Worm (Caenorhabditis elegans): Measurements from ENCODE around the gene F11G11.15.
"Not testable (repeated sequence)": the region's sequence is repeated elsewhere in the genome, so short reads cannot be mapped to it uniquely, and the experiment has no call there.

F11G11.15 gene

DNA sequence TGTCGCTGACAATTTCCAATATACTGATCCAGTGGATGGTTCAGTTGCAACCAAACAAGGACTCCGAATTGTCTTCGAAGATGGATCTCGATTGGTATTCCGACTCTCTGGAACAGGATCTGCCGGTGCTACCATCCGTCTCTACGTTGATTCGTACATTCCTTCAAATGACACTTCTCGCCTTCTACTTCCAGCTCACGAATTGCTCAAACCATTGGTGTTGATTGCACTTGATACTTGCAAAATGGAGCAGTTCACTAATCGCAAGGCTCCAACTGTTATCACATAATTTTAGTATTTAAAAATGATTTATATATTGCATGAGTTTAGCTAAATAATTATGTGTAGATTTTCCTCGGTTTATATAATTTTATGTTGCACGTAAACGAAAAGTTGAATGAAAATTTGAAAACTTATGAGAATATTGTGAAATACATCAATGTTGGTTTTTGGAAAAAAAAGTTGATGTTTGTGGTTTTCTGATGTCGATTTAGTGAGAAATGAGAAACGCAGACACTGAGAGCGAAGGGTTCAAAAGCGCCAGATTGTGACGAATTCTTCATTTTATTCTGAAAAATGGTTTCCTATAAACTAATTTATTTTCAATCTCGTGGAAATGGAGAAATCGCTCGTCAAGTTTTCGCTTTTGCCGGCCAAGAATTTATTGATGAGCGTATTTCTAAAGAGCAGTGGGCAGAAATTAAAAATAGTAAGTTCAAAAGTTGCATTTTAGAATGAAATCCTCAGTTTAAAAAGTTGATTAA, 16.5 kb downstream of the F11G11.15 start, which contains the start of gene gst-9:
Gene gst-9 (plus strand): TSS at position 574 of the 764 bp plus-strand sequence.
- TF ChIP-seq unc-62 (GFP tag; optimal IDR thresholded peaks at IDR 0.05): no peak

DNA sequence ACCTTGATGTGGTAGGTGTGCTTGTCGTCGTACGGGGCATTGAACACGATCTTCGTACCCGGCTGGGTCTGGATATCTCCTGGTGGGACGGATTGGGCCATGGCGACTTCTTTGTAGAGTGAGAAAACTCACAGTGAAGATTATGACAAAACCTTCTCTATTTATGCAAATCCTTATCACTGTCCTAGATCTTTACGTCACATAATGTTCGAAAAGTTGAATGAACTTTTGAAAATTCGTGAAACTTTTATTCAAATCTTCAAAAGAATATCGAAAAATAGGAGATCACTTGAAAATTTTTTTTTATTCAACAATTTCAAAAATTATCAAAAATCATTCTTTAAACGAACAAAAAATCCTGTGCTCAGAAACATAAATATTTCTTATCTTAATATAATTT, 17.9 kb downstream of the F11G11.15 start, which contains the start of gene msp-33:
Gene msp-33 (minus strand): TSS at position 101 of the 400 bp plus-strand sequence.
- no peak for TF ChIP-seq unc-62 (GFP tag; optimal IDR thresholded peaks at IDR 0.05)

DNA sequence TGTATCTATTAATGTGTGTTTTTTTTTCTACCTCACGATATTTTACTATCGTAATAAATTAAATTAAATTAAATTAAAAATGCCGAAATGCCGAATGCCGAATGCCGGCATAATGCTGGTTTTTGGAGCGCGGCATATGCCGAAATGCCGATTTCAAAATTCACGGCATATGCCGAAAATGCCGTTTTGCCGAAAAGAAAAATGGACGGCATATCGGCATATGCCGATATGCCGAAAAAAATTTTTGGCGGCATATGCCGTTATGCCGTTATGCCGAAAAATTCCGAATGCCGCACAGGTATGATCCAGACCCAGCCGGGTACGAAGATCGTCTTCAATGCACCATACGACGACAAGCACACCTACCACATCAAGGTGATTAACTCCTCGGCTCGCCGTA, 23.9 kb downstream of the F11G11.15 start, which contains the start of gene msp-32:
Gene msp-32 (plus strand): TSS at position 301 of the 400 bp plus-strand sequence.
- not testable (repeated sequence) for TF ChIP-seq unc-62 (GFP tag; optimal IDR thresholded peaks at IDR 0.05)

DNA sequence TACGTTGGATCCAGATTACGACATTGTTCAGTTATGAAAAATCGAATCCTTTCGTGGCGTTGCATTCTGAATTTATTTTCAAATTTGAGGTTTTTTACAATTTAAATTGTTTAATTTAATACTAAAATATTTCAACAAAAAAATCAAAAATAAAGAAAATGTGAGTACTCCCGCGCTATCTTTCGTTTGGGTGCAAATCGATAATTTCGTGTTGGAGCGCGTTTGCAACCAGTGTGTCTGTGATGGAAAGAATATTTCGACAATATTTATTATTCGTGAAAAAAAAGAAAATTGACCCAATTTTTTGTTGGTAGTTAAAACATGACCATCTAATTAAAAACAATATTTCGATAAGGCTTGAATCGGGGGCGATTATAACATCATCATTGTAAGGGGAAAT, 27.4 kb downstream of the F11G11.15 start, which contains the start of gene R05F9.9:
Gene R05F9.9 (minus strand): TSS at position 66 of the 400 bp plus-strand sequence.
- TF ChIP-seq unc-62 (GFP tag; optimal IDR thresholded peaks at IDR 0.05): no peak

DNA sequence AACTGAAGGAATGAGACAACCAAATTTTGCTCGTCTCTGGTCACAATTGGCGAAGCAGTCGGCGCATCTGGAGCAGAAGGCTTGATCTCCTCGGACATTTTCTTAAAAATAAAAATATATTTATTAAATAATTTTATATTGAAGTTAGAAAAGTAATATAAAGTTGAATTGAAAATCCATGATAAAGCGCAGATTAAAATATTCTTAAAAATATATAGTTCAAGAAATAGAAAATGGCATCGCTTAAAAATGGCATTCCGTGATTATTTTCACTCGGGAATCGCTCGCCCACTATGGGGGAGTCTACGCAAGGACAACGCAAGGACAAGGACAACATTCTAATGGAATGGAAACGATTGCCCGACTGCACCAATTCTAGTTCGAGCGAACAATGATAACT, 29.1 kb downstream of the F11G11.15 start, which contains the start of gene sgt-1:
Gene sgt-1 (minus strand): TSS at position 101 of the 400 bp plus-strand sequence.
- not testable (repeated sequence) for TF ChIP-seq unc-62 (GFP tag; optimal IDR thresholded peaks at IDR 0.05)

DNA sequence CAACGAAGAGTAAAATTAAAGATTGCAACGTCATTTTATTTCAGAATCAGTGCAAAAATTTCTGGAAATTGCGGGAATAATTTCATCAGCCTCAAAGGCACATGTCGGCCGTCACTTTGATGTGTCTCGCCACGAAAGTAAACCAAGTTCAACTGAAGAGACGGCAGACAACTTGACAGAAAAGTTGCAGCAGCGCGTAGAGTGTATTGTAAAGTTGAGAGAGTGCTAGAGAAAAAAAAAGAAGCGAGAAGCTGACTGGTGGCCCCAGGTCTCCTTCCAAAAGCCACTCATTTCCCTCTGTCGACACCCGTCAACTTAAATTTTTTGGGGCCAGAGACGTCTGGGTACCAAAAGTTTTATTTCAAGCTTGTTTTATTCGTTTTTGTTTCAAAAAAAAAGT, 29.6 kb downstream of the F11G11.15 start:
- no peak for TF ChIP-seq unc-62 (GFP tag; optimal IDR thresholded peaks at IDR 0.05)

DNA sequence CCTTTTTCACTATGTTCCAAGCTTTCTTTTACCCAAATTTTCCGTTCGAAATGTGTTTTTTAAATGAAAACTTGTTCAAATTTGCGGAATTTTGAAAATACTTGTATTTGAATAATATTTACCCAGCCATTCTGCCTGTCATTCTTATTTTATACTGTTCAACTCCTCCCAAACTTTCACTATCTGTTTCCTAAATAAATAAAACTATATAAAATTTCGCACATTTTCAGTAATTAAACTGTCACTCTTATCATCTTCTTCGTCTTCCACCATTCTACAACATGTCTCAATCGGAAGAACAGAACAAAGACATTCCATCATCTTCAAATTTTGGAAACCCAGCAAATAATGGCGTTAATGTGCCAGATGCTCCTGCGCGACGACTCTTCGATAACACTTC, 30.1 kb downstream of the F11G11.15 start, which contains the start of gene btbd-10:
Gene btbd-10 (plus strand): TSS at position 231 of the 400 bp plus-strand sequence.
- no peak for TF ChIP-seq unc-62 (GFP tag; optimal IDR thresholded peaks at IDR 0.05)

DNA sequence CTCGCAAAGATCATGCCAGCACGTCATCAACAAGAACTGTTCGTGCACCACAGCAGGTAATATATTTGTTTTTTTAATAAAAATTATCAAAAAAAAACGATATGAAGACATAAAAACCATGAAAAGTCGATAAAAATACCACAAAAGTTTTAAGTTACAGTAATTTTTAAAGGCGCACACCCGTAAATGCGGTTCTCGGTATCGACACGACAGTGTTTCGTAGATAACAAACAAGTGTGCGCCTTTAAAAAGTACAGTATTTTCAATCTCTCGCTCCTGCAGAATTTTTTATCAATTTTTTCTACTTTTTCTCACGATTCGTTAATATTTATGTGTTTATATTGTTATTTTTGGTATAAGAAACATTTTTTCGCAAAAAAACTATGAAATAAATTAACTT, 30.7 kb downstream of the F11G11.15 start:
- no peak for TF ChIP-seq unc-62 (GFP tag; optimal IDR thresholded peaks at IDR 0.05)

DNA sequence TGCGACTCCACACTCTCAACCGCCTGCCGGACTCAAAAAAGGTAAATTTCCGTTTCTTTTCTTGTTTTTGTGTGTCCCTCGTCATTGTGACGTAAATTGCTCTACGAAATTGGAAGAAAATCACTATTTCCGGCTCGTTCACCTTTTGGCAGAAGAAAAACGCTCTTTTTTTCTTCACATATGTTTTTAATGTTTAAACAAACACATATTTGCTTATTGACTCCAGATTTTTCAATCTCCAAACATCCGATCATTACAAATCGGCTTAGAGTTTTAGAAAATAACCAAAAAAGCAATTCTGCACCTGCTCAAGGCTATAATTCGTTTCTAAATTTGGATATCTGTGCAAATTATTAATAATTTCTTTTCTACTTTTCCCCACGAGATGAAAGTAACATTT, 31.2 kb downstream of the F11G11.15 start:
- no peak for TF ChIP-seq unc-62 (GFP tag; optimal IDR thresholded peaks at IDR 0.05)

DNA sequence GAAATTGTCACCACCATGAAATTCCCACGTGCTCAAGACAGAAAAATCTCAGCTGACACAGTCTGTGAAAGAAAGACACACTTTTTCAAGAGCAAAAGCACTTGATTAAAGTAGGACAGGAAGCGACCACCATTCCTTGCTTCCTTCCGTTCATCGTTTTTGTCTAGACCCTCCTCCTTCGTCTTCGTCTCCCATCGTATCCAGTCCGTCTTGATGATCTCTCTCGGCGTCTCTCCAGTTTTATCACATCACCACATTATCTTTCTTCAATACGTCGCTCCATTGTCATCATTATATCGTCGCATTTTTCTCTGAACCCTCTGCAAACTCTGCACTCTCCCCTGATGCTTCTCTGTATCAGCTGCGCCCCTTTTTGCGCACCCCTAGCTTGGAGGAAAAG, 33.5 kb downstream of the F11G11.15 start:
- no peak for TF ChIP-seq unc-62 (GFP tag; optimal IDR thresholded peaks at IDR 0.05)

DNA sequence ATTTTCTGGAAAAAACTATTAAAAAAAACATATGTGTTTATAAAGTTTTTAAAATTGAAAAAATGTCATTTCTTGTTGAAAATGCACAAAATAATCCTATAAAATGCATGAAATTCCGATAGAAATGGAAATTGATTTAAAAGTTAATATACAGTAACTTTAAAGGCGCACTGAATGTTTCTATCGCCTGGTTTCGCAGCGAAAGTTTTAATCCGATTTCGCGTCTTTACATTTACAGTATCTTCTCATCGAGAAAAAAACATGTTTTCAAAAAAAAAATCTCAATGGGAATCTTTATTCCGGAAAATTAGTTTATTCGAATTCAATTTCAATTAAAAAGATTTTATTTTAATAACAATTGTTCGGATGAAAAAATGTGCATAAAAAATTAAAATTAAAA, 39.6 kb downstream of the F11G11.15 start, which contains the start of gene R05F9.11:
Gene R05F9.11 (minus strand): TSS at position 5 of the 400 bp plus-strand sequence.
- TF ChIP-seq unc-62 (GFP tag; optimal IDR thresholded peaks at IDR 0.05): no peak

DNA sequence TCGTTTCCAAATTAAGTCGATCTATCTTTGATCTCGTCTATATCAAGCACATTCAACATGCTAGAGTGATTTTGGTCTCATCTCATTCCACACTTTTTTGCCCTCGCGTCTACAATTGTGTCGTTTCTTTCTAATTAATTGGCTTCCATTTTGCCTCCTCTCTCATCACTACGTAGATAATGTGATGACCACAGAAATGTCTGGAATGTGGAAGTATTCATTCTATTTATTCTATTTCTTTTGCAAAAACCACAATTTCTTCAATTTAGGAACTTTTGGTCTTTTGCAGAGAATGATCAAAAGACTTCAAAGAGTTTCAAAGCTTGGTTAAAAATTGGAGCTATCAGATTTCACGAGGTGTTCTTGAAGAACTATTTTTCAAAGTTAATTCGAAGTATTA, 40.9 kb downstream of the F11G11.15 start:
- TF ChIP-seq unc-62 (GFP tag; optimal IDR thresholded peaks at IDR 0.05): no peak

DNA sequence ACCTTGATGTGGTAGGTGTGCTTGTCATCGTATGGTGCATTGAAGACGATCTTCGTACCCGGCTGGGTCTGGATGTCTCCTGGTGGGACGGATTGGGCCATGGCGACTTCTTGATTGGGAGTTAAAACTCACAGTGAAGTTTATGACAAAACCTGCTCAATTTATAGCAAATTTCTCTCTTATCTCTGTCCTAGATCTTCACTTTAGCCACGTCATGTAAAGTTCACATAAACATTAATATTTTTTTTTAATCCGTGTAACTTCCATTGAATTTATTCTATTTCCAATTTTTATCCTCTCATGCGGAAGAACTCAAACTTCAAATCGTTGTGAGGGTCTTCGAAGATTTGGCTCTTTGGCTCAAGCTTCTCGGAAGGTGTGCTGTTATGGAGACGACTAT, 41.8 kb downstream of the F11G11.15 start, which contains the start of gene msp-31:
Gene msp-31 (minus strand): TSS at position 101 of the 400 bp plus-strand sequence.
- not testable (repeated sequence) for TF ChIP-seq unc-62 (GFP tag; optimal IDR thresholded peaks at IDR 0.05)

DNA sequence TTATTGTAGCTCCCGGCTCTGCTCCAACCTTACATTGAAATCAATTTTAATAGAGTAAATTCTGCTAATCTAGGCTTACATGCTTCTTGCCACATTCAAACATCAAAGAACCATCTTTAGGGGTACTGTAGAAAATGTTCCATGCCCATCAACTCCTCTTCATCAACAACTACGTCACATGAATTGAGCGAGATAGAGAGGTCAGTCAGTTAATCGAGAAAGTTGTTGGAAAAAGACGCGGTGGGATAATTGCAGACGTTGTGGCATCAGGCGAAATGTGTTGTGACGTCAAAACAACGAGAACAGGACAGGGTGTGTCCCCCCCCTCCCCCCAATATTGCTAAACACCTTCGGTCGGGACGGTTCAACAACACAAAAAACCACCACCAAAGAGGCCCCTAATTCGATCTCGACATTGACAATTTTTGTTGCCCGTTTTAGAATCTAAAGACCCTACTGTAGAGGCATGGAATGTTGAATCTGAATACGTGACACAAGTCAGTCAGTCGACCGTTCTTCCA, 43.9 kb downstream of the F11G11.15 start:
- TF ChIP-seq unc-62 (GFP tag; optimal IDR thresholded peaks at IDR 0.05): no peak

DNA sequence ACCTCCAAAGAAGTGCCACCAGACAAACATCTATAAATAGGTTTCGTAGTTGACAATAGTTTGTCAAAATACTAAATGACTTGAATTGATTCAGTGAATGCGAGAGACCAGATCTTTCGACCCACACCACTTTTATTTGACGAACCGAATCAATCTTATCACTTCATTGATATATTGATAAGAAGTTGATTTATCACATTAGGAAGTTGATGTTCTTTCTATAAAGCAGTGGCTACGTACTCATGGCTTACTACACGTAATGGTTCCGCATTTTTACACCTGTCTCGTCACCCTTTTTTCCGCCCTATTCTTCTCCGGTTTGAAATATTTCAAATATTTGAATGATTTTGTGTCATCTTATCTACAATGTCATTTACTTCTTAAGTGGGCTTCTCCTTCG, 46.0 kb downstream of the F11G11.15 start:
- no peak for TF ChIP-seq unc-62 (GFP tag; optimal IDR thresholded peaks at IDR 0.05)

Data from whole organism, dauer.